Worm (Caenorhabditis elegans): ENCODE results near the gene F53H4.4.
A peak's percentile ranks its signal among the peaks of the same experiment; 100 is the strongest.

F53H4.4 gene

ce11 chrX:15846552-15846951, 19.6 kb upstream of the F53H4.4 start:
- no peak for TF ChIP-seq ref-1 (GFP tag; conservative IDR thresholded peaks at IDR 0.05)
- TF ChIP-seq cog-1 (tag; optimal IDR thresholded peaks at IDR 0.05), result no peak
- TF ChIP-seq ztf-23 (GFP tag; IDR thresholded peaks at IDR 0.05), result no peak
- no peak for TF ChIP-seq ztf-29 (GFP tag; IDR thresholded peaks at IDR 0.05)
- no peak for TF ChIP-seq tab-1 (GFP tag; IDR thresholded peaks at IDR 0.05)
- TF ChIP-seq flt-1 (GFP tag; IDR thresholded peaks at IDR 0.05), result no peak
- TF ChIP-seq T22C8.4 (GFP tag; IDR thresholded peaks at IDR 0.05), result no peak
- TF ChIP-seq med-1 (GFP tag; optimal IDR thresholded peaks at IDR 0.05; ENCODE audit: insufficient read depth), result no peak
- TF ChIP-seq klf-2 (GFP tag; conservative IDR thresholded peaks at IDR 0.05), result no peak

ce11 chrX:15847543-15848087, 18.6 kb upstream of the F53H4.4 start, which contains the start of gene F59F4.3:
TSS of gene F59F4.3 (minus strand) at chrX:15847593.
- no peak for TF ChIP-seq flt-1 (GFP tag; IDR thresholded peaks at IDR 0.05)
- no peak for TF ChIP-seq ref-1 (GFP tag; conservative IDR thresholded peaks at IDR 0.05)
- TF ChIP-seq cog-1 (tag; optimal IDR thresholded peaks at IDR 0.05), result no peak
- no peak for TF ChIP-seq klf-2 (GFP tag; conservative IDR thresholded peaks at IDR 0.05)
- no peak for TF ChIP-seq tab-1 (GFP tag; IDR thresholded peaks at IDR 0.05)
- TF ChIP-seq ztf-29 (GFP tag; IDR thresholded peaks at IDR 0.05), result no peak
- TF ChIP-seq T22C8.4 (GFP tag; IDR thresholded peaks at IDR 0.05), result no peak
- no peak for TF ChIP-seq ztf-23 (GFP tag; IDR thresholded peaks at IDR 0.05)
- no peak for TF ChIP-seq med-1 (GFP tag; optimal IDR thresholded peaks at IDR 0.05; ENCODE audit: insufficient read depth)

ce11 chrX:15848867-15849266, 17.3 kb upstream of the F53H4.4 start:
- TF ChIP-seq klf-2 (GFP tag; conservative IDR thresholded peaks at IDR 0.05), result no peak
- TF ChIP-seq med-1 (GFP tag; optimal IDR thresholded peaks at IDR 0.05; ENCODE audit: insufficient read depth), result no peak
- TF ChIP-seq ztf-29 (GFP tag; IDR thresholded peaks at IDR 0.05), result no peak
- no peak for TF ChIP-seq flt-1 (GFP tag; IDR thresholded peaks at IDR 0.05)
- TF ChIP-seq cog-1 (tag; optimal IDR thresholded peaks at IDR 0.05), result no peak
- TF ChIP-seq tab-1 (GFP tag; IDR thresholded peaks at IDR 0.05), result no peak
- TF ChIP-seq ref-1 (GFP tag; conservative IDR thresholded peaks at IDR 0.05), result no peak
- TF ChIP-seq T22C8.4 (GFP tag; IDR thresholded peaks at IDR 0.05), result no peak
- no peak for TF ChIP-seq ztf-23 (GFP tag; IDR thresholded peaks at IDR 0.05)

- TF ChIP-seq cog-1 (tag; optimal IDR thresholded peaks at IDR 0.05), result peak; percentile 55
- TF ChIP-seq T22C8.4 (GFP tag; IDR thresholded peaks at IDR 0.05), result 0 out of 2 replicates have a peak, but pooled peaks have one; percentile 8
- no peak for TF ChIP-seq tab-1 (GFP tag; IDR thresholded peaks at IDR 0.05)
These were observed 16.7 kb upstream of the F53H4.4 start, which contains the start of gene acl-1 for ce11 chrX:15849397-15849935. TSS of gene acl-1 (plus strand) at chrX:15849885.

ce11 chrX:15851013-15851412, 15.2 kb upstream of the F53H4.4 start:
- no peak for TF ChIP-seq flt-1 (GFP tag; IDR thresholded peaks at IDR 0.05)
- no peak for TF ChIP-seq ztf-29 (GFP tag; IDR thresholded peaks at IDR 0.05)
- TF ChIP-seq ref-1 (GFP tag; conservative IDR thresholded peaks at IDR 0.05), result no peak

- TF ChIP-seq ztf-29 (GFP tag; IDR thresholded peaks at IDR 0.05) (no peak), flt-1 (GFP tag; IDR thresholded peaks at IDR 0.05) (no peak)
These were observed 9.3 kb upstream of the F53H4.4 start, which contains the start of gene F53H4.2 for ce11 chrX:15856853-15857252. TSS of gene F53H4.2 (plus strand) at chrX:15857153.

- no peak for TF ChIP-seq ztf-29 (GFP tag; IDR thresholded peaks at IDR 0.05)
These were observed 5.6 kb upstream of the F53H4.4 start, which contains the start of gene F53H4.6 for ce11 chrX:15860556-15861008. TSS of gene F53H4.6 (minus strand) at chrX:15860606.

ce11 chrX:15869589-15869988, 3.4 kb downstream of the F53H4.4 start:
- TF ChIP-seq ztf-29 (GFP tag; IDR thresholded peaks at IDR 0.05) (no peak), klf-2 (GFP tag; conservative IDR thresholded peaks at IDR 0.05) (no peak), ref-1 (GFP tag; conservative IDR thresholded peaks at IDR 0.05) (no peak)

- TF ChIP-seq ztf-23 (GFP tag; IDR thresholded peaks at IDR 0.05), result 0 out of 2 replicates have a peak, but pooled peaks have one; percentile 62
- no peak for TF ChIP-seq med-1 (GFP tag; optimal IDR thresholded peaks at IDR 0.05; ENCODE audit: insufficient read depth)
- 0 out of 2 replicates have a peak, but pooled peaks have one; percentile 51 for TF ChIP-seq tab-1 (GFP tag; IDR thresholded peaks at IDR 0.05)
These were observed 10.7 kb downstream of the F53H4.4 start for ce11 chrX:15876936-15877335.

- TF ChIP-seq med-1 (GFP tag; optimal IDR thresholded peaks at IDR 0.05; ENCODE audit: insufficient read depth) (no peak), ztf-29 (GFP tag; IDR thresholded peaks at IDR 0.05) (no peak), ztf-23 (GFP tag; IDR thresholded peaks at IDR 0.05) (no peak), cog-1 (tag; optimal IDR thresholded peaks at IDR 0.05) (no peak), T22C8.4 (GFP tag; IDR thresholded peaks at IDR 0.05) (no peak), klf-2 (GFP tag; conservative IDR thresholded peaks at IDR 0.05) (no peak), tab-1 (GFP tag; IDR thresholded peaks at IDR 0.05) (no peak), ref-1 (GFP tag; conservative IDR thresholded peaks at IDR 0.05) (no peak), flt-1 (GFP tag; IDR thresholded peaks at IDR 0.05) (no peak)
These were observed 12.6 kb downstream of the F53H4.4 start, which contains the start of gene gmeb-2 for ce11 chrX:15878785-15879184. TSS of gene gmeb-2 (plus strand) at chrX:15879085.

- 0 out of 2 replicates have a peak, but pooled peaks have one; percentile 10 for TF ChIP-seq tab-1 (GFP tag; IDR thresholded peaks at IDR 0.05)
- no peak for TF ChIP-seq flt-1 (GFP tag; IDR thresholded peaks at IDR 0.05)
- no peak for TF ChIP-seq ztf-23 (GFP tag; IDR thresholded peaks at IDR 0.05)
- TF ChIP-seq klf-2 (GFP tag; conservative IDR thresholded peaks at IDR 0.05), result no peak
- TF ChIP-seq ref-1 (GFP tag; conservative IDR thresholded peaks at IDR 0.05), result no peak
These were observed 14.8 kb downstream of the F53H4.4 start for ce11 chrX:15881027-15881426.
